Fruit fly (Drosophila melanogaster): ENCODE measurements around the gene Nhe1.
A peak's percentile ranks its signal among the peaks of the same experiment; 100 is the strongest.

The Nhe1 gene

dm6 chr2L:135383-136130 lies 29.0 kb upstream of the Nhe1 start (continued):
- peak; percentile 76 for TF ChIP-seq abd-A (tag; optimal IDR thresholded peaks at IDR 0.05)
- TF ChIP-seq CG8089 (GFP tag; optimal IDR thresholded peaks at IDR 0.05) = no peak
- no peak for TF ChIP-seq h (optimal IDR thresholded peaks at IDR 0.05)
- peak; percentile 76 for TF ChIP-seq sens (GFP tag)
- TF ChIP-seq Fer1 (GFP tag; optimal IDR thresholded peaks at IDR 0.05) = no peak
- TF ChIP-seq lola (GFP tag; optimal IDR thresholded peaks at IDR 0.05) = no peak
- TF ChIP-seq dmrt99B (tag; optimal IDR thresholded peaks at IDR 0.05) = no peak
- peak; percentile 45 for TF ChIP-seq grn (GFP tag; optimal IDR thresholded peaks at IDR 0.05)

- TF ChIP-seq nau (GFP tag; optimal IDR thresholded peaks at IDR 0.05) (peak; percentile 5), CG7357 (GFP tag; IDR thresholded peaks at IDR 0.05) (no peak), Dbx (GFP tag; IDR thresholded peaks at IDR 0.05) (0 out of 3 replicates have a peak, but pooled peaks have one; percentile 10), CG31224 (GFP tag; IDR thresholded peaks at IDR 0.05) (no peak), HHEX (GFP tag; optimal IDR thresholded peaks at IDR 0.05) (peak; percentile 14), Med (GFP tag) (peak; percentile 68), CG15011 (GFP tag; optimal IDR thresholded peaks at IDR 0.05) (peak; percentile 13), HLH3B (GFP tag; IDR thresholded peaks at IDR 0.05) (0 out of 2 replicates have a peak, but pooled peaks have one; percentile 4), CG2875 (GFP tag; optimal IDR thresholded peaks at IDR 0.05) (no peak), sens (GFP tag) (peak; percentile 73), Atf-2 (GFP tag; optimal IDR thresholded peaks at IDR 0.05) (no peak), CG2199 (GFP tag; IDR thresholded peaks at IDR 0.05) (0 out of 3 replicates have a peak, but pooled peaks have one; percentile 8), CG8290 (GFP tag; optimal IDR thresholded peaks at IDR 0.05) (no peak), CG8290 (tag; optimal IDR thresholded peaks at IDR 0.05) (peak in 1 of 2 experiments; percentile 5), CG15479 (GFP tag; optimal IDR thresholded peaks at IDR 0.05) (peak; percentile 26), Ets65A (GFP tag) (peak; percentile 36), sr (GFP tag; IDR thresholded peaks at IDR 0.05) (no peak)
These were observed 28.2 kb upstream of the Nhe1 start for dm6 chr2L:134563-135382.

DNA sequence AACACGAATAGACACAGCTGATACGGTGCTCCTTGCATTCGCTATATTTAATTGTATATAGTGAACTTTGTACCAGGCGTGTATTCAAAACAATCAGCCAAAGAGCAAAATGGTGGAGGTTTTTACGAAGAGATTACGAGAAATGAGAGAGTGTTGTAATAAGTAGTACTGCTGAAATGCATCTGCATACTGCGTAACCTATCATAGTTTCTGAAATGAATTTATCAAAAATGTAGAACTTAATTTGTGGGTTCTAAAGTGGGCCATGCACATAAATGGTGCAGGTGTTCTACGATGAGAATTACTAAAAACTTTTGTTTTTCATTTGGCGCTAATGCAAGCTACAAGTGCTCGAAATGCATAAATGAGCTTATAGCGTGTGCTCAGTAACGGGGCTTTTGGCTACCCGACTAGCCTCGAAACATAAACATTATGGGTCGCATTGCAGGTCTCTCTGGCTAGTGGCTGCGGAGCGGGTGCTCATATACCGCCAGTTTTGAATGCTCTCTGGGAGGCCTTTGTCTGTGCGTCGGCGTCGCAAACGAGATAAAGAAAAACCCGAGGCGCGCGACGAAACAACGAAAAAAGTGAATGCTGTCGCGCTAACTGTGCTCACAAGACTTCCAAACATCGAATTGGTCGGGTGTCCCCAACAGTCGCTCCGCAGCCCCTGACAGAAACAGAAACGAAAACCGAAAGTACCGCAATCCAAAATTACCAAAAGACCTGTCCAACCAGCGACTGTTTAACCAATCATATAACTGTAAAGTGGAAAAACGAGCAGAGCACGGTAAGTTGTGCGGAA lies 25.1 kb upstream of the Nhe1 start, which contains the start of gene Gs1:
Gene Gs1, plus strand, starts transcription at position 612 of the 805 bp plus-strand sequence.
- TF ChIP-seq Hey (tag; optimal IDR thresholded peaks at IDR 0.05) (peak; percentile 46), ewg (GFP tag; optimal IDR thresholded peaks at IDR 0.05) (peak; percentile 77), so (GFP tag; IDR thresholded peaks at IDR 0.05) (peak; percentile 74; the same call in 2 of the 3 replicates), CG15269 (tag; optimal IDR thresholded peaks at IDR 0.05) (peak; percentile 18), Dp (GFP tag; optimal IDR thresholded peaks at IDR 0.05) (peak; percentile 18), CG8290 (GFP tag; optimal IDR thresholded peaks at IDR 0.05) (no peak), CG8290 (tag; optimal IDR thresholded peaks at IDR 0.05) (peak; percentile 8 to 65), CG14014 (GFP tag; IDR thresholded peaks at IDR 0.05) (0 out of 2 replicates have a peak, but pooled peaks have one; percentile 29), CG34422 (GFP tag; IDR thresholded peaks at IDR 0.05) (peak; percentile 32; the same call in 1 of the 3 replicates), bowl (GFP tag; IDR thresholded peaks at IDR 0.05) (no peak), Deaf1 (tag; optimal IDR thresholded peaks at IDR 0.05) (peak; percentile 98), mld (GFP tag; IDR thresholded peaks at IDR 0.05; ENCODE audit: partially characterized antibody) (no peak), eyg (GFP tag; optimal IDR thresholded peaks at IDR 0.05) (peak; percentile 1), H15 (GFP tag; IDR thresholded peaks at IDR 0.05) (no peak), CG34224 (GFP tag; IDR thresholded peaks at IDR 0.05; ENCODE audit: partially characterized antibody) (peak; percentile 68; the same call in 2 of the 3 replicates), Drgx (GFP tag; IDR thresholded peaks at IDR 0.05) (peak; percentile 58), CG7987 (GFP tag; optimal IDR thresholded peaks at IDR 0.05) (peak; percentile 29), HmgZ (tag; optimal IDR thresholded peaks at IDR 0.05) (peak; percentile 81), CG31224 (GFP tag; IDR thresholded peaks at IDR 0.05) (no peak), CTCF (GFP tag; optimal IDR thresholded peaks at IDR 0.05) (peak; percentile 41), CG6175 (GFP tag; IDR thresholded peaks at IDR 0.05) (peak; percentile 96), grau (tag; optimal IDR thresholded peaks at IDR 0.05) (peak; percentile 24), CG4424 (GFP tag; optimal IDR thresholded peaks at IDR 0.05) (peak; percentile 11), Adf1 (GFP tag; IDR thresholded peaks at IDR 0.05) (peak; percentile 79)

Data from whole organism, embryonic.